Worm (Caenorhabditis elegans) whole organism, L4 larva: ENCODE measurements around the gene str-14.

ENCODE experiments used
- D1046.2 ChIP-seq: fragments of 200-800 bp; sonication (Bioruptor generic); IDR thresholded peaks from 2 replicates; pipeline ENCODE4 v1.3.6; 2022; ENCODE audit warnings: missing genetic modification characterization, missing compliant biosample characterization
- F26F4.8 ChIP-seq: fragments of 200-800 bp; sonication (Bioruptor generic); conservative IDR thresholded peaks from 2 replicates; pipeline ENCODE4 v1.3.6; 2022; ENCODE audit warnings: missing genetic modification characterization, missing compliant biosample characterization
- F44E2.7 ChIP-seq: fragments of 200-800 bp; sonication (Bioruptor generic); IDR thresholded peaks from 2 replicates; pipeline ENCODE4 v2.1.2; 2022; ENCODE audit warnings: missing genetic modification characterization, missing compliant biosample characterization
- T20F7.1 ChIP-seq: fragments of 200-800 bp; sonication (Bioruptor generic); optimal IDR thresholded peaks from 2 replicates; lab custom pipeline; 2018; ENCODE audit warnings: mild to moderate bottlenecking, missing genetic modification characterization, missing compliant biosample characterization
- Y105C5A.15 ChIP-seq: fragments of 200-800 bp; sonication (Bioruptor generic); IDR thresholded peaks from 2 replicates; pipeline ENCODE4 v1.3.6; 2022; ENCODE audit warnings: missing genetic modification characterization, missing compliant biosample characterization
- ZK337.2 ChIP-seq: fragments of 200-800 bp; sonication (Bioruptor generic); IDR thresholded peaks from 2 replicates; pipeline ENCODE4 v1.3.6; 2022; ENCODE audit warnings: missing genetic modification reagents, missing genetic modification characterization, missing compliant biosample characterization
- aha-1 ChIP-seq: fragments of 150-350 bp; peaks from one replicate; lab custom pipeline; 2014; ENCODE audit warnings: missing biosample characterization, missing genetic modification characterization
- aly-2 ChIP-seq: sonication (generic microtip); optimal IDR thresholded peaks from 2 replicates; lab custom pipeline; 2018; ENCODE audit warnings: missing biosample characterization, missing genetic modification characterization
- arid-1 ChIP-seq: fragments of 200-800 bp; sonication (Bioruptor generic); conservative IDR thresholded peaks from 2 replicates; pipeline ENCODE4 v1.3.6; 2022; ENCODE audit warnings: missing genetic modification reagents, missing genetic modification characterization, missing compliant biosample characterization
- ceh-62 ChIP-seq: sonication (generic microtip); optimal IDR thresholded peaks from 2 replicates; lab custom pipeline; 2017; ENCODE audit warnings: missing biosample characterization, missing genetic modification characterization
- ceh-82 ChIP-seq: sonication (generic microtip); optimal IDR thresholded peaks from 2 replicates; lab custom pipeline; 2017; ENCODE audit warnings: missing biosample characterization, missing genetic modification characterization
- ces-1 ChIP-seq: fragments of 150-350 bp; sonication (generic microtip); optimal IDR thresholded peaks from 4 replicates; lab custom pipeline; 2014; ENCODE audit warnings: missing biosample characterization, missing genetic modification reagents, missing genetic modification characterization
- dmd-6 ChIP-seq: fragments of 200-800 bp; sonication (Bioruptor generic); IDR thresholded peaks from 2 replicates; pipeline ENCODE4 v1.3.6; 2022; ENCODE audit warnings: missing genetic modification reagents, missing genetic modification characterization, missing compliant biosample characterization
- dpl-1 ChIP-seq: fragments of 150-350 bp; optimal IDR thresholded peaks from 2 replicates; lab custom pipeline; 2014; ENCODE audit warnings: missing biosample characterization, missing genetic modification reagents, missing genetic modification characterization
- duxl-1 ChIP-seq: sonication (generic microtip); optimal IDR thresholded peaks from 2 replicates; lab custom pipeline; 2016; ENCODE audit warnings: mild to moderate bottlenecking, missing genetic modification characterization, moderate library complexity, missing compliant biosample characterization; ENCODE audit not compliant: poor library complexity
- dve-1 ChIP-seq: sonication (generic microtip); optimal IDR thresholded peaks from 2 replicates; lab custom pipeline; 2017; ENCODE audit warnings: antibody characterized with exemption, mild to moderate bottlenecking, missing genetic modification characterization, missing compliant biosample characterization; ENCODE audit not compliant: insufficient read depth
- fkh-10 ChIP-seq: fragments of 150-350 bp; optimal IDR thresholded peaks from 2 replicates; lab custom pipeline; 2014; ENCODE audit warnings: missing biosample characterization, missing genetic modification reagents, missing genetic modification characterization
- hlh-30 ChIP-seq: sonication (generic microtip); optimal IDR thresholded peaks from 2 replicates; lab custom pipeline; 2017; ENCODE audit warnings: antibody characterized with exemption, mild to moderate bottlenecking, missing genetic modification characterization, missing compliant biosample characterization; ENCODE audit not compliant: insufficient read depth
- hmg-1.1 ChIP-seq: fragments of 200-800 bp; sonication (Bioruptor generic); IDR thresholded peaks from 2 replicates; pipeline ENCODE4 v1.3.6; 2022; ENCODE audit warnings: missing genetic modification reagents, missing genetic modification characterization, missing compliant biosample characterization
- jun-1 ChIP-seq: fragments of 150-350 bp; optimal IDR thresholded peaks from 2 replicates; lab custom pipeline; 2014; ENCODE audit warnings: missing biosample characterization, missing genetic modification reagents, missing genetic modification characterization
- lin-1 ChIP-seq: fragments of 200-800 bp; sonication (Bioruptor generic); IDR thresholded peaks from 2 replicates; pipeline ENCODE4 v1.3.6; 2022; ENCODE audit warnings: missing genetic modification reagents, missing genetic modification characterization, missing compliant biosample characterization
- lin-15B ChIP-seq: fragments of 150-350 bp; sonication (generic microtip); optimal IDR thresholded peaks from 3 replicates; lab custom pipeline; 2014; ENCODE audit warnings: missing biosample characterization, missing genetic modification characterization
- madf-5 ChIP-seq, 2 experiments: fragments of 200-800 bp; sonication (Bioruptor generic); IDR thresholded peaks; 2 replicates each; pipeline ENCODE4 v1.3.6; 2022; ENCODE audit warnings: missing compliant biosample characterization in 2 of 2, missing genetic modification characterization in 2 of 2
- mes-2 ChIP-seq: sonication (generic microtip); optimal IDR thresholded peaks from 2 replicates; lab custom pipeline; 2016; ENCODE audit warnings: missing genotype, mild to moderate bottlenecking, missing genetic modification characterization, missing compliant biosample characterization; ENCODE audit not compliant: poor library complexity, severe bottlenecking
- mxl-3 ChIP-seq: fragments of 200-800 bp; sonication (Bioruptor generic); optimal IDR thresholded peaks from 2 replicates; lab custom pipeline; 2018; ENCODE audit warnings: mild to moderate bottlenecking, missing genetic modification characterization, missing compliant biosample characterization
- nhr-10 ChIP-seq: fragments of 150-350 bp; optimal IDR thresholded peaks from 2 replicates; lab custom pipeline; 2014; ENCODE audit warnings: missing biosample characterization, missing genetic modification characterization
- nhr-11 ChIP-seq: fragments of 150-350 bp; optimal IDR thresholded peaks from 2 replicates; lab custom pipeline; 2014; ENCODE audit warnings: missing biosample characterization, missing genetic modification characterization
- nhr-28 ChIP-seq: fragments of 150-350 bp; optimal IDR thresholded peaks from 2 replicates; lab custom pipeline; 2014; ENCODE audit warnings: missing biosample characterization, missing genetic modification characterization
- nhr-42 ChIP-seq: fragments of 200-800 bp; sonication (Bioruptor generic); IDR thresholded peaks from 2 replicates; pipeline ENCODE4 v1.3.6; 2022; ENCODE audit warnings: missing genetic modification characterization, missing compliant biosample characterization
- nhr-48 ChIP-seq: sonication (generic microtip); optimal IDR thresholded peaks from 2 replicates; lab custom pipeline; 2016; ENCODE audit warnings: mild to moderate bottlenecking, missing genetic modification characterization, missing compliant biosample characterization
- nhr-6 ChIP-seq: fragments of 150-350 bp; optimal IDR thresholded peaks from 2 replicates; lab custom pipeline; 2014; ENCODE audit warnings: missing biosample characterization, missing genetic modification characterization
- rbr-2 ChIP-seq: sonication (generic microtip); optimal IDR thresholded peaks from 2 replicates; lab custom pipeline; 2016; ENCODE audit warnings: missing genotype, missing genetic modification characterization, missing compliant biosample characterization
- sdz-12 ChIP-seq: fragments of 200-800 bp; sonication (Bioruptor generic); optimal IDR thresholded peaks from 2 replicates; lab custom pipeline; 2018; ENCODE audit warnings: mild to moderate bottlenecking, missing genetic modification characterization, missing compliant biosample characterization
- snpc-4 ChIP-seq: fragments of 150-350 bp; optimal IDR thresholded peaks from 2 replicates; lab custom pipeline; 2014; ENCODE audit warnings: missing biosample characterization, missing genetic modification characterization
- unc-130 ChIP-seq: sonication (generic microtip); optimal IDR thresholded peaks from 2 replicates; lab custom pipeline; 2016; ENCODE audit warnings: missing genetic modification reagents, missing genetic modification characterization, missing compliant biosample characterization
- unc-62 ChIP-seq, 3 experiments: fragments of 150-350 bp in 1 of 3; sonication (generic microtip); optimal IDR thresholded peaks in 2 of 3; peaks in 1 of 3; 1 replicate in 1 of 3; 2 replicates in 2 of 3; lab custom pipeline; 2014 to 2017; ENCODE audit warnings: missing biosample characterization in 3 of 3, missing genetic modification characterization in 3 of 3, missing genetic modification reagents in 3 of 3, missing genotype in 1 of 3
- zfp-2 ChIP-seq: sonication (generic microtip); optimal IDR thresholded peaks from 2 replicates; lab custom pipeline; 2016; ENCODE audit warnings: mild to moderate bottlenecking, missing genetic modification characterization, missing compliant biosample characterization
- zip-11 ChIP-seq: fragments of 200-800 bp; sonication (Bioruptor generic); IDR thresholded peaks from 2 replicates; pipeline ENCODE4 v1.3.6; 2022; ENCODE audit warnings: missing genetic modification characterization, missing compliant biosample characterization
- ztf-7 ChIP-seq: fragments of 150-350 bp; optimal IDR thresholded peaks from 2 replicates; lab custom pipeline; 2014; ENCODE audit warnings: missing biosample characterization, missing genetic modification characterization

The str-14 gene

DNA sequence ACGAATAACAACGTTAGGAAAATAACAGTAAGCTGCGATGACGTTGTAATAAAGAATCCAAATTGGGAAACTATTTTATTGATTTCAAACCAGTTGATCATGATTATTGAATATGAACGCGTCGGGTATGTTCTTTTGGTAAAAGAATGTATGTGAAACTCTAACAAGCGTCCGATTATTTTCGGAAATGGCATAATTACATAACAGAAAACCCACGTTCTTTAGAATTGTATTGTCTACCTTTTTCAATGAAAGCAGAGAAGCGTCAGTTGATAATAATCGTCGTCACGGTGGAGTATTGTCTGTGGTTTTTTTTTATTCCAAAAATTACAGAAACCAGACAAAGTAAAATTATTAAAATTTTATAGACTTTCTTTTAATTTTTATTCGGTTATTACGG lies at the start of gene str-14:
Gene str-14 (minus strand): TSS at position 101 of the 400 bp plus-strand sequence.
- TF ChIP-seq nhr-28 (tag; lab: Kevin White, UChicago), result no peak
- TF ChIP-seq ceh-82 (tag; lab: Kevin White, UChicago), result no peak
- TF ChIP-seq nhr-10 (tag; lab: Kevin White, UChicago), result no peak
- no peak for TF ChIP-seq ces-1 (GFP tag; lab: Kevin White, UChicago)
- TF ChIP-seq F26F4.8 (GFP tag; lab: Robert Waterston, UW), result no peak
- no peak for TF ChIP-seq sdz-12 (GFP tag; lab: Kevin White, UChicago)
- no peak for TF ChIP-seq zip-11 (GFP tag; lab: Robert Waterston, UW)
- no peak for TF ChIP-seq aha-1 (tag; lab: Kevin White, UChicago)
- no peak for TF ChIP-seq arid-1 (GFP tag; lab: Robert Waterston, UW)
- TF ChIP-seq nhr-48, result no peak
- TF ChIP-seq zfp-2 (tag; lab: Kevin White, UChicago), result no peak
- no peak for TF ChIP-seq nhr-6 (tag; lab: Kevin White, UChicago)
- no peak for TF ChIP-seq lin-1
- TF ChIP-seq dve-1, result no peak
- TF ChIP-seq ceh-62, result no peak
- no peak for TF ChIP-seq ZK337.2 (GFP tag; lab: Robert Waterston, UW)
- TF ChIP-seq Y105C5A.15 (GFP tag; lab: Robert Waterston, UW), result no peak

DNA sequence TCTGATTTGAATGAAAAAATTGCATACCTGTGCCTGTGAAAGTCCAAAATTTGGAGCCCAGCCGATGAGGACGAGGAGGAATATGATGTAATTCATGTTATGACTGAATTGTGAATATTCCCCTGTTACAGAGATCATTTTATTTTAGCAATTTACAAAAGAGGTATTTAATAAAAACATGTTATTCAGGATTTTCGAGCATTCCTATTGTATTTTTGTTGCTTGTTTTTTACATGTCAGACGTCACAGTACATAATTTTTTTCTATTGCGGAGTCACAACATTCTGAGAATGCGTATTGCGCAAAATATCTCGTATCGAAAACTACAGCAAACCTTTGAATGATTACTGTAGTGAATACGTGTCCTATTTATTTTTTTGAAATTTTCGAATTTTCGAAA lies 48.2 kb upstream of the str-14 start, which contains the start of gene F36D3.14:
Gene F36D3.14 (minus strand): TSS at position 101 of the 400 bp plus-strand sequence.
- no peak for TF ChIP-seq snpc-4
- peak in 1 of 2 experiments; percentile 29 for TF ChIP-seq unc-62 (GFP tag; optimal IDR thresholded peaks at IDR 0.05 in 1 of 2; lab: Kevin White, UChicago)
- TF ChIP-seq unc-62 (tag; optimal IDR thresholded peaks at IDR 0.05; lab: Kevin White, UChicago), result no peak

DNA sequence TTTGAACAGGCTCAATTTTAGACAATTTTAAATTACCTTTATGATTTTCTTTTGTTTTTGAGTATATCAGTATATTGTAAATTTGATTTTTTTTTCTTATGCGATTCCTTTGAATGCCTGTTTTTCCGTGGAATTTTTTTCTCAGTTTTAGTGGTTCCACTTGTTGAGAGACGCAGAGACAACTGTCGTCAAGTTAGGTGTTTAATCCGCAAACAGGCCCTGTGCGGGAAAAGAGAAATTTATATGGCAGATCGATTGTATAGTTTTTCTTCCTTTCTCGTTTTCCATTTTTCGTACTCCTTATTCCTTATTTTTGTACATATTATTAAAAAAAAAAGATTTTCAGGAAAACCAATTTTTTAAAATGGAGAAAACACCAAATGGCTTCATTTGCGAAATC lies 44.0 kb upstream of the str-14 start, which contains the start of gene F36D3.1:
Gene F36D3.1 (plus strand): TSS at position 347 of the 400 bp plus-strand sequence.
- TF ChIP-seq nhr-42 (GFP tag; lab: Robert Waterston, UW) (no peak), rbr-2 (tag; lab: Kevin White, UChicago) (peak; percentile 12), nhr-28 (tag; lab: Kevin White, UChicago) (peak; percentile 25), dpl-1 (peak; percentile 87), ztf-7 (tag; lab: Kevin White, UChicago) (peak; percentile 1), lin-15B (tag; lab: Kevin White, UChicago) (no peak), mes-2 (peak; percentile 67), hlh-30 (tag; lab: Kevin White, UChicago) (peak; percentile 16), unc-62 (GFP tag; optimal IDR thresholded peaks at IDR 0.05 in 1 of 2; lab: Kevin White, UChicago) (peak in 1 of 2 experiments; percentile 3), unc-62 (tag; optimal IDR thresholded peaks at IDR 0.05; lab: Kevin White, UChicago) (no peak), dmd-6 (GFP tag; lab: Robert Waterston, UW) (0 out of 2 replicates have a peak, but pooled peaks have one; percentile 16)

DNA sequence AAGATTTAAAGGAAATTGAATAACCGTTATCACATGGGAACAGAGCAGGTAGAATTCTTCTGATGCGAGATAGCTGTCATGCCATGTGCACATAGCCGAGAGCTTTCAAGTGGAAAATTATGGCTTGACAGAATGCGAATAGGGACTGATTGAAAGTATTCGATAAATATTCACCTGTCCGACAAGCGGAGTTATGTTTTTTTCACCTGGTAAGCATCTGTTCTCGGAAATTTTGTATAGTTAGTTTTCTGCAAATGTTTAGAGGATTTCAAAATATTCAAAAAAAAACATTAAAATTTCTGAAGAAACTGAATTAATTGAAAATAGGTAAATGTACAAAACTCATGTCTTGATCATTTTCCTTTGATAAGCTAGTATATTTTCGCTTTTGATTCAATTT lies 42.5 kb upstream of the str-14 start, which contains the start of gene srh-136:
Gene srh-136 (minus strand): TSS at position 93 of the 400 bp plus-strand sequence.
- no peak for TF ChIP-seq ceh-82 (tag; lab: Kevin White, UChicago)
- no peak for TF ChIP-seq fkh-10
- no peak for TF ChIP-seq hmg-1.1
- TF ChIP-seq F44E2.7, result no peak
- no peak for TF ChIP-seq D1046.2
- TF ChIP-seq madf-5 (GFP tag; IDR thresholded peaks at IDR 0.05; lab: Robert Waterston, UW), result no peak
- no peak for TF ChIP-seq mxl-3
- no peak for TF ChIP-seq T20F7.1 (GFP tag; lab: Kevin White, UChicago)
- TF ChIP-seq aly-2, result no peak
- TF ChIP-seq unc-130 (GFP tag; lab: Kevin White, UChicago), result no peak
- no peak for TF ChIP-seq ceh-62
- no peak for TF ChIP-seq nhr-11 (tag; lab: Kevin White, UChicago)
- no peak for TF ChIP-seq jun-1 (tag; lab: Kevin White, UChicago)
- TF ChIP-seq duxl-1 (tag; lab: Kevin White, UChicago), result no peak
- TF ChIP-seq nhr-28 (tag; lab: Kevin White, UChicago), result no peak
